Fruit fly (Drosophila melanogaster) whole organism, embryonic: ENCODE data around the gene CG13484.

ENCODE experiments used
- Blimp-1 ChIP-seq: fragments of 200-800 bp; sonication (Bioruptor generic); optimal IDR thresholded peaks from 3 replicates; lab custom pipeline; 2018; ENCODE audit warnings: missing biosample characterization, missing genetic modification characterization, mild to moderate bottlenecking, moderate library complexity, missing genetic modification reagents
- CG10321 ChIP-seq: fragments of 200-800 bp; sonication (Bioruptor generic); IDR thresholded peaks from 2 replicates; pipeline ENCODE4 v1.3.6; 2022; ENCODE audit warnings: missing biosample characterization, missing genetic modification characterization
- CG11085 ChIP-seq: fragments of 200-800 bp; sonication (Bioruptor generic); IDR thresholded peaks from 2 replicates; pipeline ENCODE4 v1.3.6; 2022; ENCODE audit warnings: missing biosample characterization, missing genetic modification characterization
- CG11696 ChIP-seq: fragments of 200-800 bp; sonication (Bioruptor generic); IDR thresholded peaks from 2 replicates; pipeline ENCODE4 v1.3.6; 2022; ENCODE audit warnings: missing biosample characterization, missing genetic modification characterization
- CG11723 ChIP-seq: fragments of 200-800 bp; sonication (Bioruptor generic); optimal IDR thresholded peaks from 2 replicates; lab custom pipeline; 2017; ENCODE audit warnings: missing biosample characterization, mild to moderate bottlenecking, missing genetic modification characterization
- CG12071 ChIP-seq: fragments of 200-800 bp; sonication (Bioruptor generic); optimal IDR thresholded peaks from 3 replicates; lab custom pipeline; 2018; ENCODE audit warnings: missing biosample characterization, mild to moderate bottlenecking, missing genetic modification characterization
- CG12769 ChIP-seq: fragments of 200-800 bp; sonication (Bioruptor generic); optimal IDR thresholded peaks from 2 replicates; lab custom pipeline; 2019; ENCODE audit warnings: missing biosample characterization, mild to moderate bottlenecking, missing genetic modification characterization, moderate library complexity
- CG1602 ChIP-seq: fragments of 200-800 bp; sonication (Bioruptor generic); optimal IDR thresholded peaks from 3 replicates; lab custom pipeline; 2016; ENCODE audit warnings: missing biosample characterization, missing genetic modification characterization
- CG17361 ChIP-seq: fragments of 200-800 bp; sonication (Bioruptor generic); IDR thresholded peaks from 3 replicates; pipeline ENCODE4 v1.3.6; 2022; ENCODE audit warnings: missing biosample characterization, missing genetic modification characterization
- CG18011 ChIP-seq: fragments of 200-800 bp; sonication (Bioruptor generic); optimal IDR thresholded peaks from 2 replicates; lab custom pipeline; 2017; ENCODE audit warnings: missing biosample characterization, missing genetic modification characterization, mild to moderate bottlenecking, moderate library complexity, missing genotype
- CG18476 ChIP-seq: fragments of 200-800 bp; sonication (Bioruptor generic); optimal IDR thresholded peaks from 2 replicates; lab custom pipeline; 2016; ENCODE audit warnings: missing biosample characterization, mild to moderate bottlenecking, missing genetic modification characterization
- CG4328 ChIP-seq: fragments of 200-800 bp; sonication (Bioruptor generic); optimal IDR thresholded peaks from 3 replicates; lab custom pipeline; 2017; ENCODE audit warnings: missing biosample characterization, missing genetic modification reagents, missing genetic modification characterization
- CG4730 ChIP-seq: fragments of 200-800 bp; sonication (Bioruptor generic); IDR thresholded peaks from 2 replicates; pipeline ENCODE4 v1.3.6; 2022; ENCODE audit warnings: missing biosample characterization, missing genetic modification characterization
- CG5953 ChIP-seq: fragments of 200-800 bp; sonication (Bioruptor generic); IDR thresholded peaks from 2 replicates; pipeline ENCODE4 v1.3.6; 2022; ENCODE audit warnings: missing biosample characterization, missing genetic modification characterization
- CG6654 ChIP-seq: fragments of 200-800 bp; sonication (Bioruptor generic); optimal IDR thresholded peaks from 2 replicates; lab custom pipeline; 2017; ENCODE audit warnings: missing biosample characterization, mild to moderate bottlenecking, missing genetic modification characterization
- CG8924 ChIP-seq: fragments of 200-800 bp; optimal IDR thresholded peaks from 3 replicates; lab custom pipeline; 2019; ENCODE audit warnings: missing biosample characterization, mild to moderate bottlenecking, missing genetic modification characterization, moderate library complexity
- CkIIα-i1 ChIP-seq: fragments of 200-800 bp; sonication (Bioruptor generic); IDR thresholded peaks from 2 replicates; pipeline ENCODE4 v1.3.6; 2022; ENCODE audit warnings: missing biosample characterization, missing genetic modification characterization
- HmgD ChIP-seq: fragments of 200-800 bp; sonication (Bioruptor generic); optimal IDR thresholded peaks from 3 replicates; lab custom pipeline; 2016; ENCODE audit warnings: missing biosample characterization, missing genetic modification characterization
- HmgZ ChIP-seq: fragments of 200-800 bp; sonication (Bioruptor generic); optimal IDR thresholded peaks from 2 replicates; lab custom pipeline; 2018; ENCODE audit warnings: missing biosample characterization, mild to moderate bottlenecking, missing genetic modification characterization
- Hr3 ChIP-seq: fragments of 200-800 bp; sonication (Bioruptor generic); optimal IDR thresholded peaks from 3 replicates; lab custom pipeline; 2016; ENCODE audit warnings: missing biosample characterization, missing genetic modification characterization
- Hr39 ChIP-seq: fragments of >200 bp; optimal IDR thresholded peaks from 2 replicates; lab custom pipeline; 2017
- Med ChIP-seq: fragments of 200-800 bp; sonication (Bioruptor generic); peaks from one replicate; lab custom pipeline; 2016; ENCODE audit warnings: missing biosample characterization, missing genetic modification characterization, mild to moderate bottlenecking, inconsistent platforms, moderate library complexity
- Ravus ChIP-seq: fragments of 200-800 bp; sonication (Bioruptor generic); IDR thresholded peaks from 2 replicates; pipeline ENCODE4 v1.3.6; 2022; ENCODE audit warnings: missing biosample characterization, missing genetic modification characterization
- Rfx ChIP-seq: fragments of 200-800 bp; sonication (Bioruptor generic); IDR thresholded peaks from 2 replicates; pipeline ENCODE4 v1.3.6; 2022; ENCODE audit warnings: missing biosample characterization, missing genetic modification characterization
- Sox102F ChIP-seq: fragments of 200-800 bp; sonication (Bioruptor generic); optimal IDR thresholded peaks from 2 replicates; lab custom pipeline; 2018; ENCODE audit warnings: missing biosample characterization, mild to moderate bottlenecking, missing genetic modification characterization, moderate library complexity
- Trl ChIP-seq, 3 experiments: fragments of >200 bp in 2 of 3; fragments of 200-800 bp in 1 of 3; sonication (Bioruptor generic) in 1 of 3; optimal IDR thresholded peaks; 2 replicates in 1 of 3; 3 replicates in 2 of 3; lab custom pipeline; 2016 to 2017; ENCODE audit warnings: missing biosample characterization in 1 of 3, missing genetic modification characterization in 1 of 3
- Vsx1 ChIP-seq: fragments of 200-800 bp; sonication (Bioruptor generic); optimal IDR thresholded peaks from 2 replicates; lab custom pipeline; 2017; ENCODE audit warnings: missing biosample characterization, mild to moderate bottlenecking, missing genetic modification characterization, missing genetic modification reagents
- Xrp1 ChIP-seq: fragments of 200-800 bp; sonication (Bioruptor generic); IDR thresholded peaks from 2 replicates; pipeline ENCODE4 v1.3.6; 2022; ENCODE audit warnings: missing biosample characterization, missing genetic modification characterization
- abd-A ChIP-seq: fragments of 200-800 bp; sonication (Bioruptor generic); optimal IDR thresholded peaks from 3 replicates; lab custom pipeline; 2019; ENCODE audit warnings: missing biosample characterization, mild to moderate bottlenecking, missing genetic modification characterization, moderate library complexity
- ara ChIP-seq: fragments of 200-800 bp; sonication (Bioruptor generic); IDR thresholded peaks from 2 replicates; pipeline ENCODE4 v1.3.6; 2022; ENCODE audit warnings: missing biosample characterization, missing genetic modification characterization
- ase ChIP-seq: fragments of 200-800 bp; sonication (Bioruptor generic); IDR thresholded peaks from 3 replicates; pipeline ENCODE4 v1.3.6; 2022; ENCODE audit warnings: missing biosample characterization, missing genetic modification characterization
- az2 ChIP-seq: fragments of 200-800 bp; sonication (Bioruptor generic); optimal IDR thresholded peaks from 3 replicates; lab custom pipeline; 2016; ENCODE audit warnings: missing biosample characterization, missing genetic modification characterization
- bab2 ChIP-seq: fragments of 200-800 bp; sonication (Bioruptor generic); optimal IDR thresholded peaks from 2 replicates; lab custom pipeline; 2016; ENCODE audit warnings: missing biosample characterization, missing genetic modification characterization
- bcd ChIP-seq: fragments of 200-800 bp; sonication (Bioruptor generic); optimal IDR thresholded peaks from 2 replicates; lab custom pipeline; 2017; ENCODE audit warnings: missing biosample characterization, mild to moderate bottlenecking, missing genetic modification characterization
- bsh ChIP-seq, 2 experiments: fragments of 200-800 bp; sonication (Bioruptor generic); optimal IDR thresholded peaks; 2 replicates each; lab custom pipeline; 2017 to 2018; ENCODE audit warnings: mild to moderate bottlenecking in 2 of 2, missing biosample characterization in 2 of 2, missing genetic modification characterization in 2 of 2, moderate library complexity in 1 of 2
- cad ChIP-seq: fragments of >200 bp; optimal IDR thresholded peaks from 2 replicates; lab custom pipeline; 2017; ENCODE audit warnings: missing biosample characterization, missing genetic modification characterization
- cato ChIP-seq: fragments of 200-800 bp; sonication (Bioruptor generic); optimal IDR thresholded peaks from 2 replicates; lab custom pipeline; 2016; ENCODE audit warnings: missing biosample characterization, missing genetic modification characterization, borderline replicate concordance
- corto ChIP-seq: fragments of 200-800 bp; sonication (Bioruptor generic); optimal IDR thresholded peaks from 2 replicates; lab custom pipeline; 2016; ENCODE audit warnings: missing biosample characterization, mild to moderate bottlenecking, missing genetic modification characterization, moderate library complexity
- cwo ChIP-seq: fragments of 200-800 bp; sonication (Bioruptor generic); optimal IDR thresholded peaks from 3 replicates; lab custom pipeline; 2017; ENCODE audit warnings: missing biosample characterization, missing genetic modification characterization, mild to moderate bottlenecking, moderate library complexity, missing genetic modification reagents
- en ChIP-seq: fragments of 200-800 bp; sonication (Bioruptor generic); optimal IDR thresholded peaks from 2 replicates; lab custom pipeline; 2016; ENCODE audit warnings: missing biosample characterization, missing genetic modification characterization
- gsb ChIP-seq: fragments of 200-800 bp; sonication (Bioruptor generic); IDR thresholded peaks from 2 replicates; pipeline ENCODE4 v1.3.6; 2022; ENCODE audit warnings: missing biosample characterization, missing genetic modification characterization
- kni ChIP-seq: fragments of 200-800 bp; sonication (Bioruptor generic); optimal IDR thresholded peaks from 3 replicates; lab custom pipeline; 2017; ENCODE audit warnings: mild to moderate bottlenecking, missing biosample characterization, missing genetic modification reagents, missing genetic modification characterization
- lilli ChIP-seq: fragments of 200-800 bp; sonication (Bioruptor generic); optimal IDR thresholded peaks from 3 replicates; lab custom pipeline; 2016; ENCODE audit warnings: missing biosample characterization, missing genetic modification characterization
- lmd ChIP-seq: fragments of 200-800 bp; sonication (Bioruptor generic); IDR thresholded peaks from 2 replicates; pipeline ENCODE4 v1.3.6; 2022; ENCODE audit warnings: missing biosample characterization, missing genetic modification characterization
- pzg ChIP-seq: fragments of 200-800 bp; sonication (Bioruptor generic); optimal IDR thresholded peaks from 3 replicates; lab custom pipeline; 2018; ENCODE audit warnings: missing biosample characterization, mild to moderate bottlenecking, missing genetic modification characterization, moderate library complexity
- sd ChIP-seq: fragments of 200-800 bp; sonication (Bioruptor generic); optimal IDR thresholded peaks from 3 replicates; lab custom pipeline; 2018; ENCODE audit warnings: missing biosample characterization, mild to moderate bottlenecking, missing genetic modification characterization, moderate library complexity
- shn ChIP-seq: fragments of 200-800 bp; sonication (Bioruptor generic); optimal IDR thresholded peaks from 3 replicates; lab custom pipeline; 2016; ENCODE audit warnings: missing biosample characterization, missing genetic modification characterization
- sisA ChIP-seq: fragments of 200-800 bp; sonication (Bioruptor generic); IDR thresholded peaks from 2 replicates; pipeline ENCODE4 v1.3.6; 2022; ENCODE audit warnings: missing biosample characterization, missing genetic modification characterization
- sna ChIP-seq: fragments of 200-800 bp; sonication (Bioruptor generic); IDR thresholded peaks from 2 replicates; pipeline ENCODE4 v1.3.6; 2022; ENCODE audit warnings: missing biosample characterization, missing genetic modification characterization; ENCODE audit not compliant: partially characterized antibody
- vnd ChIP-seq: fragments of 200-800 bp; sonication (Bioruptor generic); IDR thresholded peaks from 3 replicates; pipeline ENCODE4 v1.3.6; 2022; ENCODE audit warnings: missing biosample characterization, missing genetic modification characterization; ENCODE audit not compliant: partially characterized antibody
- zen2 ChIP-seq: fragments of 200-800 bp; sonication (Bioruptor generic); IDR thresholded peaks from 3 replicates; pipeline ENCODE4 v1.3.6; 2022; ENCODE audit warnings: missing biosample characterization, missing genetic modification characterization; ENCODE audit not compliant: partially characterized antibody

Gene CG13484

dm6 chr3L:14004041-14004407 is 48.9 kb downstream of the CG13484 start (continued):
- TF ChIP-seq en (GFP tag; lab: Kevin White, UChicago) (no peak), CG18011 (GFP tag; lab: Kevin White, UChicago) (no peak), CG12769 (peak; percentile 55), gsb (no peak), abd-A (peak; percentile 82), CG6654 (GFP tag; lab: Kevin White, UChicago) (no peak), sd (tag; lab: Kevin White, UChicago) (peak; percentile 78), CG17361 (GFP tag; lab: Robert Waterston, UW) (0 out of 3 replicates have a peak, but pooled peaks have one; percentile 54), cwo (GFP tag; lab: Kevin White, UChicago) (peak; percentile 21), CG4328 (peak; percentile 23), sna (GFP tag; lab: Robert Waterston, UW) (no peak), CG5953 (no peak), Med (peak; percentile 83), pzg (GFP tag; lab: Kevin White, UChicago) (peak; percentile 54), lilli (no peak), CG11696 (GFP tag; lab: Robert Waterston, UW) (no peak), CG11085 (GFP tag; lab: Robert Waterston, UW) (no peak), Ravus (GFP tag; lab: Robert Waterston, UW) (no peak), az2 (no peak), cato (GFP tag; lab: Kevin White, UChicago) (no peak), bsh (GFP tag; optimal IDR thresholded peaks at IDR 0.05; lab: Kevin White, UChicago) (no peak), ara (no peak), CG8924 (peak; percentile 68), corto (GFP tag; lab: Kevin White, UChicago) (no peak), sisA (GFP tag; lab: Robert Waterston, UW) (no peak), vnd (no peak), cad (GFP tag; lab: Kevin White, UChicago) (no peak), Hr3 (GFP tag; lab: Kevin White, UChicago) (no peak), kni (GFP tag; lab: Kevin White, UChicago) (no peak), CG12071 (peak; percentile 34), zen2 (no peak), HmgZ (tag; lab: Kevin White, UChicago) (peak; percentile 37), CG11723 (GFP tag; lab: Kevin White, UChicago) (no peak), CG10321 (GFP tag; lab: Robert Waterston, UW) (peak; percentile 99), Blimp-1 (GFP tag; lab: Kevin White, UChicago) (peak; percentile 30), shn (GFP tag; lab: Kevin White, UChicago) (no peak), CG1602 (no peak), Rfx (GFP tag; lab: Robert Waterston, UW) (peak; percentile 52), HmgD (no peak), Trl (optimal IDR thresholded peaks at IDR 0.05; lab: Kevin White, UChicago) (no peak), Trl (GFP tag; optimal IDR thresholded peaks at IDR 0.05; lab: Kevin White, UChicago) (no peak), CG18476 (GFP tag; lab: Kevin White, UChicago) (no peak), bcd (GFP tag; lab: Kevin White, UChicago) (no peak), Vsx1 (GFP tag; lab: Kevin White, UChicago) (no peak), bab2 (GFP tag; lab: Kevin White, UChicago) (no peak), CG4730 (GFP tag; lab: Robert Waterston, UW) (no peak), Sox102F (GFP tag; lab: Kevin White, UChicago) (no peak), Hr39 (no peak), ase (GFP tag; lab: Robert Waterston, UW) (no peak), Xrp1 (GFP tag; lab: Robert Waterston, UW) (no peak), lmd (GFP tag; lab: Robert Waterston, UW) (0 out of 2 replicates have a peak, but pooled peaks have one; percentile 16), CkIIα-i1 (GFP tag; lab: Robert Waterston, UW) (no peak)
